Fruit fly (Drosophila melanogaster) whole organism, prepupa: Measurements from ENCODE around the gene CG7789.

Experiments
- CG11294 ChIP-seq: fragments of 200-800 bp; sonication (Bioruptor generic); IDR thresholded peaks from 2 replicates; pipeline ENCODE4 v1.3.6; 2022; ENCODE audit warnings: missing biosample characterization, missing genetic modification characterization
- CG11762 ChIP-seq: fragments of 200-800 bp; sonication (Bioruptor generic); optimal IDR thresholded peaks from 3 replicates; lab custom pipeline; 2016; ENCODE audit warnings: missing biosample characterization, missing genetic modification characterization; ENCODE audit not compliant: insufficient read depth
- CG15336 ChIP-seq: fragments of 200-800 bp; sonication (Bioruptor generic); IDR thresholded peaks from 2 replicates; pipeline ENCODE4 v1.3.6; 2022; ENCODE audit warnings: missing biosample characterization, missing genetic modification characterization
- CG31627 ChIP-seq: fragments of 200-800 bp; sonication (Bioruptor generic); optimal IDR thresholded peaks from 3 replicates; lab custom pipeline; 2016; ENCODE audit warnings: missing biosample characterization, missing genetic modification characterization
- CG6808 ChIP-seq: fragments of 200-800 bp; sonication (Bioruptor generic); optimal IDR thresholded peaks from 3 replicates; lab custom pipeline; 2017; ENCODE audit warnings: missing biosample characterization, missing genetic modification characterization, mild to moderate bottlenecking, moderate library complexity, missing genetic modification reagents
- CG8319 ChIP-seq: fragments of 200-800 bp; sonication (Bioruptor generic); optimal IDR thresholded peaks from 3 replicates; lab custom pipeline; 2016; ENCODE audit warnings: missing biosample characterization, missing genetic modification characterization
- Eip78C ChIP-seq: fragments of 200-800 bp; sonication (Bioruptor generic); peaks from one replicate; lab custom pipeline; 2016; ENCODE audit warnings: missing biosample characterization, missing genetic modification characterization
- OdsH ChIP-seq: fragments of 200-800 bp; sonication (Bioruptor generic); optimal IDR thresholded peaks from 3 replicates; lab custom pipeline; 2016; ENCODE audit warnings: missing biosample characterization, missing genetic modification characterization
- Sox102F ChIP-seq: fragments of 200-800 bp; sonication (Bioruptor generic); optimal IDR thresholded peaks from 2 replicates; lab custom pipeline; 2016; ENCODE audit warnings: missing biosample characterization, mild to moderate bottlenecking, missing genetic modification characterization
- Sox14 ChIP-seq: fragments of 200-800 bp; sonication (Bioruptor generic); optimal IDR thresholded peaks from 3 replicates; lab custom pipeline; 2016; ENCODE audit warnings: missing biosample characterization, missing genetic modification characterization
- acj6 ChIP-seq: fragments of 200-800 bp; sonication (Bioruptor generic); optimal IDR thresholded peaks from 3 replicates; lab custom pipeline; 2016; ENCODE audit warnings: missing biosample characterization, missing genetic modification characterization
- eg ChIP-seq: fragments of 200-800 bp; sonication (Bioruptor generic); IDR thresholded peaks from 3 replicates; pipeline ENCODE4 v1.3.6; 2022; ENCODE audit warnings: missing biosample characterization, missing genetic modification characterization
- pdm3 ChIP-seq: fragments of 200-800 bp; sonication (Bioruptor generic); optimal IDR thresholded peaks from 3 replicates; lab custom pipeline; 2016; ENCODE audit warnings: missing biosample characterization, missing genetic modification characterization
- svp ChIP-seq: fragments of 200-800 bp; sonication (Bioruptor generic); peaks from one replicate; lab custom pipeline; 2016; ENCODE audit warnings: missing biosample characterization, missing genetic modification characterization

- peak; percentile 96 for TF ChIP-seq acj6
- peak; percentile 98 for TF ChIP-seq svp (GFP tag; lab: Kevin White, UChicago)
- peak; percentile 66 for TF ChIP-seq CG6808 (GFP tag; lab: Kevin White, UChicago)
- TF ChIP-seq Sox102F (GFP tag; lab: Kevin White, UChicago): peak; percentile 99
- peak; percentile 77 for TF ChIP-seq CG15336
- peak; percentile 98 for TF ChIP-seq Eip78C (GFP tag; lab: Kevin White, UChicago)
- TF ChIP-seq OdsH (GFP tag; lab: Kevin White, UChicago): peak; percentile 94
- peak; percentile 99 for TF ChIP-seq CG31627 (GFP tag; lab: Kevin White, UChicago)
- peak; percentile 83 for TF ChIP-seq eg
- peak; percentile 97 for TF ChIP-seq Sox14 (GFP tag; lab: Kevin White, UChicago)
- TF ChIP-seq pdm3: peak; percentile 94
- peak; percentile 95 for TF ChIP-seq CG8319 (GFP tag; lab: Kevin White, UChicago)
- peak; percentile 90 for TF ChIP-seq CG11762 (GFP tag; lab: Kevin White, UChicago)
- TF ChIP-seq CG11294: peak; percentile 65; the same call in 1 of the 2 replicates
Measured at dm6 chr3R:29763154-29763553, 39.8 kb upstream of the CG7789 start.
